ENCODE assay signal across 2 worm cellular contexts in the genomic region with DNA sequence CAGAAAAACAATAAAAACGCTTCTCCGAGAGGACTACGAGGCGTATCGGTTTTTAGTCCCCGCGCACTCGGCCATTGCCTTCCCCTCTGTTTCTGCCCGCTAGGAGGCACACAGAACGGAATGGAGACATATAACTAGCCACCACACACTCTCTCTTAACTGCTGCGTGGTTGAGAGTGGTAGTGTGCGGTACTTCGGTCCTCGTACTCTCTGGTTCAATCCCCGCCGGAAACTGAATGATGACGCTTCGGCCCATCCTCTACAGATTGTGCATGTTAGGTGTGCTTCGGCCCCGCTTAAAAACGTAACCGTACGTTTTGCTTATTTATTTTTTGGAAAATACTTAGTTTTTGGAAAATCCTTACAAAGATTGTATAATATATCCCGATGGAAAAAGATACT.
TF ChIP-seq lines count a peak whose summit lies in the region.

A gene (minus strand): TSS at position 1 of the 402 bp plus-strand sequence.

TF ChIP-seq in whole organism, L4 larva, 104 proteins besides CTCF, POLR2A, EP300 and RAD21 (continued from another document):
- TF ChIP-seq Y5F2A.4 (GFP tag; optimal IDR thresholded peaks at IDR 0.05; lab: Kevin White, UChicago) (peak; percentile 83), nhr-6 (tag; optimal IDR thresholded peaks at IDR 0.05; lab: Kevin White, UChicago) (peak; percentile 92), arid-1 (GFP tag; conservative IDR thresholded peaks at IDR 0.05; lab: Robert Waterston, UW) (peak; percentile 86), ces-1 (GFP tag; optimal IDR thresholded peaks at IDR 0.05; lab: Kevin White, UChicago) (peak; percentile 66), ama-1 (optimal IDR thresholded peaks at IDR 0.05; lab: Kevin White, UChicago) (no peak), madf-5 (GFP tag; IDR thresholded peaks at IDR 0.05; lab: Robert Waterston, UW) (peak; percentile 89 to 95; a peak in 3 of 4 replicates), F10B5.3 (tag; optimal IDR thresholded peaks at IDR 0.05; lab: Kevin White, UChicago) (peak; percentile 68), lin-29 (GFP tag; IDR thresholded peaks at IDR 0.05; lab: Robert Waterston, UW) (peak; percentile 78; the same call in 1 of the 2 replicates), nhr-10 (tag; optimal IDR thresholded peaks at IDR 0.05; lab: Kevin White, UChicago) (peak; percentile 41), R02D3.7 (tag; optimal IDR thresholded peaks at IDR 0.05; lab: Kevin White, UChicago) (no peak), nhr-237 (tag; optimal IDR thresholded peaks at IDR 0.05; lab: Kevin White, UChicago) (no peak), T20F7.1 (GFP tag; optimal IDR thresholded peaks at IDR 0.05; lab: Kevin White, UChicago) (peak; percentile 75), zfp-2 (tag; optimal IDR thresholded peaks at IDR 0.05; lab: Kevin White, UChicago) (peak; percentile 43), attf-4 (tag; optimal IDR thresholded peaks at IDR 0.05; lab: Kevin White, UChicago) (no peak), nhr-111 (GFP tag; optimal IDR thresholded peaks at IDR 0.05; lab: Kevin White, UChicago) (peak; percentile 90), nhr-76 (tag; optimal IDR thresholded peaks at IDR 0.05; lab: Kevin White, UChicago) (no peak), ctbp-1 (GFP tag; IDR thresholded peaks at IDR 0.05; lab: Robert Waterston, UW) (peak; percentile 95), mdt-29 (GFP tag; IDR thresholded peaks at IDR 0.05; lab: Robert Waterston, UW) (peak; percentile 87), php-3 (GFP tag; IDR thresholded peaks at IDR 0.05; lab: Robert Waterston, UW) (peak; percentile 81), ceh-44 (GFP tag; IDR thresholded peaks at IDR 0.05; lab: Robert Waterston, UW) (peak; percentile 79; the same call in 1 of the 2 replicates), lin-13 (GFP tag; optimal IDR thresholded peaks at IDR 0.05; lab: Kevin White, UChicago) (peak; percentile 92), F49E8.2 (tag; optimal IDR thresholded peaks at IDR 0.05; lab: Kevin White, UChicago; ENCODE audit: borderline replicate concordance) (peak; percentile 60), hlh-30 (tag; optimal IDR thresholded peaks at IDR 0.05; lab: Kevin White, UChicago; ENCODE audit: insufficient read depth) (peak; percentile 79), tra-1 (GFP tag; IDR thresholded peaks at IDR 0.05; lab: Robert Waterston, UW) (peak; percentile 93), pha-4 (GFP tag; IDR thresholded peaks at IDR 0.05; lab: Robert Waterston, UW) (peak; percentile 92), pha-4 (tag; optimal IDR thresholded peaks at IDR 0.05; lab: Kevin White, UChicago) (peak; percentile 9), nhr-25 (tag; optimal IDR thresholded peaks at IDR 0.05; lab: Kevin White, UChicago; ENCODE audit: borderline replicate concordance, insufficient read depth) (peak; percentile 50), lin-1 (GFP tag; IDR thresholded peaks at IDR 0.05; lab: Robert Waterston, UW) (peak; percentile 95), unc-62 (GFP tag; optimal IDR thresholded peaks at IDR 0.05 in 1 of 2; lab: Kevin White, UChicago) (peak in 1 of 2 experiments; percentile 12), unc-62 (tag; optimal IDR thresholded peaks at IDR 0.05; lab: Kevin White, UChicago) (no peak), D1046.2 (GFP tag; IDR thresholded peaks at IDR 0.05; lab: Robert Waterston, UW) (peak; percentile 68; the same call in 1 of the 2 replicates), dmd-8 (GFP tag; IDR thresholded peaks at IDR 0.05; lab: Robert Waterston, UW) (peak; percentile 83; the same call in 1 of the 2 replicates), mes-2 (tag; optimal IDR thresholded peaks at IDR 0.05; lab: Kevin White, UChicago; ENCODE audit: poor library complexity, severe bottlenecking) (peak; percentile 97), mxl-3 (GFP tag; optimal IDR thresholded peaks at IDR 0.05; lab: Kevin White, UChicago) (peak; percentile 89), ceh-82 (tag; optimal IDR thresholded peaks at IDR 0.05; lab: Kevin White, UChicago) (peak; percentile 6), rbr-2 (tag; optimal IDR thresholded peaks at IDR 0.05; lab: Kevin White, UChicago) (peak; percentile 94), spr-3 (GFP tag; optimal IDR thresholded peaks at IDR 0.05; lab: Kevin White, UChicago) (peak; percentile 89), nhr-42 (GFP tag; IDR thresholded peaks at IDR 0.05; lab: Robert Waterston, UW) (peak; percentile 90), ZK546.5 (tag; optimal IDR thresholded peaks at IDR 0.05; lab: Kevin White, UChicago) (no peak), ceh-62 (tag; optimal IDR thresholded peaks at IDR 0.05; lab: Kevin White, UChicago) (no peak), skn-1 (tag; optimal IDR thresholded peaks at IDR 0.05; lab: Kevin White, UChicago) (no peak), spr-1 (tag; optimal IDR thresholded peaks at IDR 0.05; lab: Kevin White, UChicago) (peak; percentile 93), daf-8 (GFP tag; IDR thresholded peaks at IDR 0.05; lab: Robert Waterston, UW) (0 out of 2 replicates have a peak, but pooled peaks have one; percentile 27), F44E2.7 (GFP tag; IDR thresholded peaks at IDR 0.05; lab: Robert Waterston, UW) (peak; percentile 84; the same call in 1 of the 2 replicates), aha-1 (tag; lab: Kevin White, UChicago) (peak; percentile 100), pqm-1 (tag; optimal IDR thresholded peaks at IDR 0.05; lab: Kevin White, UChicago) (peak; percentile 52), lir-3 (tag; optimal IDR thresholded peaks at IDR 0.05; lab: Kevin White, UChicago) (peak; percentile 89), Y75B8A.6 (GFP tag; IDR thresholded peaks at IDR 0.05; lab: Robert Waterston, UW) (0 out of 2 replicates have a peak, but pooled peaks have one; percentile 72), madf-9 (GFP tag; conservative IDR thresholded peaks at IDR 0.05; lab: Robert Waterston, UW) (peak; percentile 84)

TF ChIP-seq in whole organism, late embryonic, 69 proteins besides CTCF, POLR2A, EP300 and RAD21 (continued from another document):
- peak; percentile 96 for TF ChIP-seq ets-4 (tag; optimal IDR thresholded peaks at IDR 0.05; lab: Kevin White, UChicago)
- TF ChIP-seq ceh-9 (tag; optimal IDR thresholded peaks at IDR 0.05; lab: Kevin White, UChicago): peak; percentile 96
- peak; percentile 97 for TF ChIP-seq fax-1 (tag; optimal IDR thresholded peaks at IDR 0.05; lab: Kevin White, UChicago)
- TF ChIP-seq hlh-8 (tag; optimal IDR thresholded peaks at IDR 0.05; lab: Kevin White, UChicago): peak; percentile 97
- no peak for TF ChIP-seq pha-4 (tag; optimal IDR thresholded peaks at IDR 0.05; lab: Kevin White, UChicago)
- TF ChIP-seq unc-55 (GFP tag; optimal IDR thresholded peaks at IDR 0.05; lab: Kevin White, UChicago): peak; percentile 47
- peak; percentile 98 for TF ChIP-seq pat-9 (tag; optimal IDR thresholded peaks at IDR 0.05; lab: Kevin White, UChicago)
